Worm (Caenorhabditis elegans) whole organism, L4 larva: Measurements from ENCODE around the gene ceh-91.

Source experiments
- D1046.2 ChIP-seq: fragments of 200-800 bp; sonication (Bioruptor generic); IDR thresholded peaks from 2 replicates; pipeline ENCODE4 v1.3.6; 2022; ENCODE audit warnings: missing genetic modification characterization, missing compliant biosample characterization
- F26F4.8 ChIP-seq: fragments of 200-800 bp; sonication (Bioruptor generic); conservative IDR thresholded peaks from 2 replicates; pipeline ENCODE4 v1.3.6; 2022; ENCODE audit warnings: missing genetic modification characterization, missing compliant biosample characterization
- F44E2.7 ChIP-seq: fragments of 200-800 bp; sonication (Bioruptor generic); IDR thresholded peaks from 2 replicates; pipeline ENCODE4 v2.1.2; 2022; ENCODE audit warnings: missing genetic modification characterization, missing compliant biosample characterization
- T26A8.4 ChIP-seq: fragments of 200-800 bp; sonication (Bioruptor generic); IDR thresholded peaks from 2 replicates; pipeline ENCODE4 v1.3.6; 2022; ENCODE audit warnings: missing genetic modification characterization, missing compliant biosample characterization
- Y105C5A.15 ChIP-seq: fragments of 200-800 bp; sonication (Bioruptor generic); IDR thresholded peaks from 2 replicates; pipeline ENCODE4 v1.3.6; 2022; ENCODE audit warnings: missing genetic modification characterization, missing compliant biosample characterization
- ZK337.2 ChIP-seq: fragments of 200-800 bp; sonication (Bioruptor generic); IDR thresholded peaks from 2 replicates; pipeline ENCODE4 v1.3.6; 2022; ENCODE audit warnings: missing genetic modification reagents, missing genetic modification characterization, missing compliant biosample characterization
- arid-1 ChIP-seq: fragments of 200-800 bp; sonication (Bioruptor generic); conservative IDR thresholded peaks from 2 replicates; pipeline ENCODE4 v1.3.6; 2022; ENCODE audit warnings: missing genetic modification reagents, missing genetic modification characterization, missing compliant biosample characterization
- ceh-44 ChIP-seq: fragments of 200-800 bp; sonication (Bioruptor generic); IDR thresholded peaks from 2 replicates; pipeline ENCODE4 v1.3.6; 2022; ENCODE audit warnings: missing genetic modification reagents, missing genetic modification characterization, missing compliant biosample characterization
- ceh-62 ChIP-seq: sonication (generic microtip); optimal IDR thresholded peaks from 2 replicates; lab custom pipeline; 2017; ENCODE audit warnings: missing biosample characterization, missing genetic modification characterization
- ceh-82 ChIP-seq: sonication (generic microtip); optimal IDR thresholded peaks from 2 replicates; lab custom pipeline; 2017; ENCODE audit warnings: missing biosample characterization, missing genetic modification characterization
- ces-1 ChIP-seq: fragments of 150-350 bp; sonication (generic microtip); optimal IDR thresholded peaks from 4 replicates; lab custom pipeline; 2014; ENCODE audit warnings: missing biosample characterization, missing genetic modification reagents, missing genetic modification characterization
- ctbp-1 ChIP-seq: fragments of 200-800 bp; sonication (Bioruptor generic); IDR thresholded peaks from 2 replicates; pipeline ENCODE4 v1.3.6; 2022; ENCODE audit warnings: missing genetic modification reagents, missing genetic modification characterization, missing compliant biosample characterization
- daf-16 ChIP-seq, 3 experiments: sonication (generic microtip); optimal IDR thresholded peaks; 2 replicates each; lab custom pipeline; 2016 to 2017; ENCODE audit warnings: missing genetic modification characterization in 3 of 3, missing genetic modification reagents in 3 of 3, mild to moderate bottlenecking in 2 of 3, missing compliant biosample characterization in 2 of 3, missing biosample characterization in 1 of 3, moderate library complexity in 1 of 3
- daf-19 ChIP-seq: fragments of 200-800 bp; sonication (Bioruptor generic); conservative IDR thresholded peaks from 2 replicates; pipeline ENCODE4 v1.3.6; 2022; ENCODE audit warnings: missing genetic modification characterization, missing compliant biosample characterization
- daf-8 ChIP-seq: fragments of 200-800 bp; sonication (Bioruptor generic); IDR thresholded peaks from 2 replicates; pipeline ENCODE4 v1.3.6; 2022; ENCODE audit warnings: missing genetic modification characterization, missing compliant biosample characterization
- dmd-6 ChIP-seq: fragments of 200-800 bp; sonication (Bioruptor generic); IDR thresholded peaks from 2 replicates; pipeline ENCODE4 v1.3.6; 2022; ENCODE audit warnings: missing genetic modification reagents, missing genetic modification characterization, missing compliant biosample characterization
- dpl-1 ChIP-seq: fragments of 150-350 bp; optimal IDR thresholded peaks from 2 replicates; lab custom pipeline; 2014; ENCODE audit warnings: missing biosample characterization, missing genetic modification reagents, missing genetic modification characterization
- duxl-1 ChIP-seq: sonication (generic microtip); optimal IDR thresholded peaks from 2 replicates; lab custom pipeline; 2016; ENCODE audit warnings: mild to moderate bottlenecking, missing genetic modification characterization, moderate library complexity, missing compliant biosample characterization; ENCODE audit not compliant: poor library complexity
- dve-1 ChIP-seq: sonication (generic microtip); optimal IDR thresholded peaks from 2 replicates; lab custom pipeline; 2017; ENCODE audit warnings: antibody characterized with exemption, mild to moderate bottlenecking, missing genetic modification characterization, missing compliant biosample characterization; ENCODE audit not compliant: insufficient read depth
- egl-43 ChIP-seq: fragments of 200-800 bp; sonication (Bioruptor generic); IDR thresholded peaks from 2 replicates; pipeline ENCODE4 v1.3.6; 2022; ENCODE audit warnings: missing genetic modification reagents, missing genetic modification characterization, missing compliant biosample characterization
- gei-8 ChIP-seq: fragments of 200-800 bp; sonication (Bioruptor generic); optimal IDR thresholded peaks from 2 replicates; lab custom pipeline; 2018; ENCODE audit warnings: mild to moderate bottlenecking, missing genetic modification characterization, missing compliant biosample characterization
- hif-1 ChIP-seq, 2 experiments: sonication (generic microtip); optimal IDR thresholded peaks; 2 replicates each; lab custom pipeline; 2016 to 2017; ENCODE audit warnings: missing compliant biosample characterization in 2 of 2, missing genetic modification characterization in 2 of 2, missing genetic modification reagents in 2 of 2, missing genotype in 2 of 2, mild to moderate bottlenecking in 1 of 2
- lim-7 ChIP-seq: fragments of 200-800 bp; sonication (Bioruptor generic); IDR thresholded peaks from 2 replicates; pipeline ENCODE4 v1.3.6; 2022; ENCODE audit warnings: missing genetic modification characterization, missing compliant biosample characterization
- lin-1 ChIP-seq: fragments of 200-800 bp; sonication (Bioruptor generic); IDR thresholded peaks from 2 replicates; pipeline ENCODE4 v1.3.6; 2022; ENCODE audit warnings: missing genetic modification reagents, missing genetic modification characterization, missing compliant biosample characterization
- lin-38 ChIP-seq: fragments of 200-800 bp; sonication (Bioruptor generic); IDR thresholded peaks from 2 replicates; pipeline ENCODE4 v1.3.6; 2022; ENCODE audit warnings: missing genetic modification reagents, missing genetic modification characterization, missing compliant biosample characterization
- lsy-2 ChIP-seq, 2 experiments: fragments of 150-350 bp in 1 of 2; sonication (generic microtip) in 1 of 2; optimal IDR thresholded peaks; 2 replicates each; lab custom pipeline; 2014 to 2017; ENCODE audit warnings: missing biosample characterization in 2 of 2, missing genetic modification characterization in 2 of 2
- madf-9 ChIP-seq: fragments of 200-800 bp; sonication (Bioruptor generic); conservative IDR thresholded peaks from 2 replicates; pipeline ENCODE4 v1.3.6; 2022; ENCODE audit warnings: missing genetic modification reagents, missing genetic modification characterization, missing compliant biosample characterization
- mdt-29 ChIP-seq: fragments of 200-800 bp; sonication (Bioruptor generic); IDR thresholded peaks from 2 replicates; pipeline ENCODE4 v1.3.6; 2022; ENCODE audit warnings: missing genetic modification reagents, missing genetic modification characterization, missing compliant biosample characterization
- mep-1 ChIP-seq: fragments of 150-350 bp; sonication (generic microtip); optimal IDR thresholded peaks from 3 replicates; lab custom pipeline; 2014; ENCODE audit warnings: missing biosample characterization, missing genetic modification characterization
- mes-2 ChIP-seq: sonication (generic microtip); optimal IDR thresholded peaks from 2 replicates; lab custom pipeline; 2016; ENCODE audit warnings: missing genotype, mild to moderate bottlenecking, missing genetic modification characterization, missing compliant biosample characterization; ENCODE audit not compliant: poor library complexity, severe bottlenecking
- mxl-3 ChIP-seq: fragments of 200-800 bp; sonication (Bioruptor generic); optimal IDR thresholded peaks from 2 replicates; lab custom pipeline; 2018; ENCODE audit warnings: mild to moderate bottlenecking, missing genetic modification characterization, missing compliant biosample characterization
- nhr-102 ChIP-seq: sonication (generic microtip); optimal IDR thresholded peaks from 2 replicates; lab custom pipeline; 2016; ENCODE audit warnings: mild to moderate bottlenecking, missing genetic modification characterization, moderate library complexity, missing compliant biosample characterization
- nhr-11 ChIP-seq: fragments of 150-350 bp; optimal IDR thresholded peaks from 2 replicates; lab custom pipeline; 2014; ENCODE audit warnings: missing biosample characterization, missing genetic modification characterization
- nhr-111 ChIP-seq: fragments of 200-800 bp; sonication (Bioruptor generic); optimal IDR thresholded peaks from 2 replicates; lab custom pipeline; 2018; ENCODE audit warnings: mild to moderate bottlenecking, missing genetic modification characterization, missing compliant biosample characterization
- nhr-237 ChIP-seq: sonication (generic microtip); optimal IDR thresholded peaks from 2 replicates; lab custom pipeline; 2017; ENCODE audit warnings: missing biosample characterization, missing genetic modification characterization
- nhr-6 ChIP-seq: fragments of 150-350 bp; optimal IDR thresholded peaks from 2 replicates; lab custom pipeline; 2014; ENCODE audit warnings: missing biosample characterization, missing genetic modification characterization
- nhr-76 ChIP-seq: fragments of 150-350 bp; optimal IDR thresholded peaks from 2 replicates; lab custom pipeline; 2014; ENCODE audit warnings: missing biosample characterization, missing genetic modification characterization
- nhr-77 ChIP-seq: fragments of 150-350 bp; optimal IDR thresholded peaks from 2 replicates; lab custom pipeline; 2014; ENCODE audit warnings: missing biosample characterization, missing genetic modification characterization
- rbr-2 ChIP-seq: sonication (generic microtip); optimal IDR thresholded peaks from 2 replicates; lab custom pipeline; 2016; ENCODE audit warnings: missing genotype, missing genetic modification characterization, missing compliant biosample characterization
- saeg-2 ChIP-seq: fragments of 200-800 bp; sonication (Bioruptor generic); IDR thresholded peaks from 2 replicates; pipeline ENCODE4 v1.3.6; 2022; ENCODE audit warnings: missing genetic modification reagents, missing genetic modification characterization, missing compliant biosample characterization
- sdz-12 ChIP-seq: fragments of 200-800 bp; sonication (Bioruptor generic); optimal IDR thresholded peaks from 2 replicates; lab custom pipeline; 2018; ENCODE audit warnings: mild to moderate bottlenecking, missing genetic modification characterization, missing compliant biosample characterization
- set-16 ChIP-seq: fragments of 200-800 bp; sonication (Bioruptor generic); IDR thresholded peaks from 2 replicates; pipeline ENCODE4 v1.3.6; 2022; ENCODE audit warnings: missing genetic modification reagents, missing genetic modification characterization, missing compliant biosample characterization
- snpc-1.2 ChIP-seq: fragments of 200-800 bp; sonication (Bioruptor generic); IDR thresholded peaks from 2 replicates; pipeline ENCODE4 v1.3.6; 2022; ENCODE audit warnings: missing genetic modification reagents, missing genetic modification characterization, missing compliant biosample characterization
- spr-1 ChIP-seq: sonication (generic microtip); optimal IDR thresholded peaks from 2 replicates; lab custom pipeline; 2016; ENCODE audit warnings: mild to moderate bottlenecking, missing genetic modification characterization, missing compliant biosample characterization
- tag-97 ChIP-seq: fragments of 200-800 bp; sonication (Bioruptor generic); IDR thresholded peaks from 2 replicates; pipeline ENCODE4 v1.3.6; 2022; ENCODE audit warnings: missing genetic modification characterization, missing compliant biosample characterization
- unc-130 ChIP-seq: sonication (generic microtip); optimal IDR thresholded peaks from 2 replicates; lab custom pipeline; 2016; ENCODE audit warnings: missing genetic modification reagents, missing genetic modification characterization, missing compliant biosample characterization
- vab-7 ChIP-seq: fragments of 200-800 bp; sonication (Bioruptor generic); IDR thresholded peaks from 2 replicates; pipeline ENCODE4 v1.3.6; 2022; ENCODE audit warnings: missing genetic modification reagents, missing genetic modification characterization, missing compliant biosample characterization
- zfp-2 ChIP-seq: sonication (generic microtip); optimal IDR thresholded peaks from 2 replicates; lab custom pipeline; 2016; ENCODE audit warnings: mild to moderate bottlenecking, missing genetic modification characterization, missing compliant biosample characterization
- ztf-11 ChIP-seq: fragments of 150-350 bp; optimal IDR thresholded peaks from 2 replicates; lab custom pipeline; 2014; ENCODE audit warnings: missing biosample characterization, missing genetic modification characterization
- ztf-7 ChIP-seq: fragments of 150-350 bp; optimal IDR thresholded peaks from 2 replicates; lab custom pipeline; 2014; ENCODE audit warnings: missing biosample characterization, missing genetic modification characterization

The ceh-91 gene

DNA sequence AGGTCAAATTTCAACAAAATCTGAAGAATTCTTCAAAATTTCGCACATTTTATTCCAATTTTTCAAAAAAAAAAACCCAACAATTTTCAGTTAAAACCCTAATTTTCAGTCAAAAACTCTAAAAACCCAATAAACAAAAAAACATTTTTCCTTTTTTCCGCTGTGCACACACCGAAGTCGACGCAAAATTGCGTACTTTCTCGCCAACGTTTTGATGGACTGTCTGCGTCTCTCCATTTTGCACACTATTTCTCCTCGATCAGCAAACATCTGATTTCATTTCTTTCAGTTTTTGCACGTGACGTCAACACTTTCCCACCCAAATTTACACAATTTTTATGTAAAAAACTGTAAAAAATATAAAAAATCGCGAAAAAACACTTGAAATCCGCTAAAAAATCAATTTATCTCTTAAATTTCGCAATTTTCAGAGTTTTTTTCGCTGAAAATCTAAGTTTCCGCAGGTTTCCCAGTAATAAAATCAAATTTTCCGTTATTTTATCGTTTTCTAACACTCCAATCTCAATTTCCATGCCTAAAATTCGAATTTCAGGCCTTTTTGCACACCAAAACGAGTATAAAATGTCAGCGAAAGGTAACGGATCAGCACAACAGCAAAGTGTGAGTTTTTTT is 40.8 kb downstream of the ceh-91 start, which contains the start of gene crh-1 (continued):
- TF ChIP-seq D1046.2 (no peak), hif-1 (tag; optimal IDR thresholded peaks at IDR 0.05; lab: Kevin White, UChicago) (peak in 1 of 2 experiments; percentile 55), egl-43 (GFP tag; lab: Robert Waterston, UW) (no peak), vab-7 (GFP tag; lab: Robert Waterston, UW) (no peak), set-16 (GFP tag; lab: Robert Waterston, UW) (no peak), F44E2.7 (GFP tag; lab: Robert Waterston, UW) (no peak), F26F4.8 (GFP tag; lab: Robert Waterston, UW) (no peak), lim-7 (GFP tag; lab: Robert Waterston, UW) (no peak), nhr-237 (tag; lab: Kevin White, UChicago) (no peak), saeg-2 (GFP tag; lab: Robert Waterston, UW) (no peak), ceh-82 (tag; lab: Kevin White, UChicago) (no peak), spr-1 (tag; lab: Kevin White, UChicago) (peak; percentile 45), nhr-76 (tag; lab: Kevin White, UChicago) (no peak), daf-19 (no peak), T26A8.4 (GFP tag; lab: Robert Waterston, UW) (peak; percentile 52), nhr-102 (tag; lab: Kevin White, UChicago) (peak; percentile 63), daf-16 (GFP tag; optimal IDR thresholded peaks at IDR 0.05; lab: Kevin White, UChicago) (peak in 1 of 2 experiments; percentile 35), daf-16 (tag; optimal IDR thresholded peaks at IDR 0.05; lab: Kevin White, UChicago) (peak; percentile 86), zfp-2 (no peak), lsy-2 (tag; optimal IDR thresholded peaks at IDR 0.05; lab: Kevin White, UChicago) (peak in 1 of 2 experiments; percentile 85), dmd-6 (GFP tag; lab: Robert Waterston, UW) (peak; percentile 67), duxl-1 (tag; lab: Kevin White, UChicago) (peak; percentile 45), daf-8 (GFP tag; lab: Robert Waterston, UW) (no peak), mdt-29 (GFP tag; lab: Robert Waterston, UW) (no peak), ztf-11 (tag; lab: Kevin White, UChicago) (no peak), Y105C5A.15 (GFP tag; lab: Robert Waterston, UW) (no peak), mes-2 (peak; percentile 79), lin-38 (peak; percentile 77), ceh-44 (no peak), nhr-11 (tag; lab: Kevin White, UChicago) (no peak), nhr-6 (tag; lab: Kevin White, UChicago) (no peak), mxl-3 (GFP tag; lab: Kevin White, UChicago) (peak; percentile 33), sdz-12 (GFP tag; lab: Kevin White, UChicago) (no peak), lin-1 (GFP tag; lab: Robert Waterston, UW) (no peak), ZK337.2 (GFP tag; lab: Robert Waterston, UW) (no peak), rbr-2 (tag; lab: Kevin White, UChicago) (peak; percentile 61), snpc-1.2 (GFP tag; lab: Robert Waterston, UW) (no peak), ctbp-1 (GFP tag; lab: Robert Waterston, UW) (0 out of 2 replicates have a peak, but pooled peaks have one; percentile 18), unc-130 (GFP tag; lab: Kevin White, UChicago) (no peak), nhr-77 (tag; lab: Kevin White, UChicago) (peak; percentile 28), ztf-7 (peak; percentile 58), ces-1 (GFP tag; lab: Kevin White, UChicago) (no peak), nhr-111 (no peak), dve-1 (tag; lab: Kevin White, UChicago) (peak; percentile 83), madf-9 (no peak), ceh-62 (tag; lab: Kevin White, UChicago) (no peak), dpl-1 (peak; percentile 76), tag-97 (no peak), gei-8 (GFP tag; lab: Kevin White, UChicago) (no peak), arid-1 (GFP tag; lab: Robert Waterston, UW) (no peak), mep-1 (tag; lab: Kevin White, UChicago) (peak; percentile 83)
